4 fruit fly cellular contexts compared by ENCODE assay signal in the genomic region with DNA sequence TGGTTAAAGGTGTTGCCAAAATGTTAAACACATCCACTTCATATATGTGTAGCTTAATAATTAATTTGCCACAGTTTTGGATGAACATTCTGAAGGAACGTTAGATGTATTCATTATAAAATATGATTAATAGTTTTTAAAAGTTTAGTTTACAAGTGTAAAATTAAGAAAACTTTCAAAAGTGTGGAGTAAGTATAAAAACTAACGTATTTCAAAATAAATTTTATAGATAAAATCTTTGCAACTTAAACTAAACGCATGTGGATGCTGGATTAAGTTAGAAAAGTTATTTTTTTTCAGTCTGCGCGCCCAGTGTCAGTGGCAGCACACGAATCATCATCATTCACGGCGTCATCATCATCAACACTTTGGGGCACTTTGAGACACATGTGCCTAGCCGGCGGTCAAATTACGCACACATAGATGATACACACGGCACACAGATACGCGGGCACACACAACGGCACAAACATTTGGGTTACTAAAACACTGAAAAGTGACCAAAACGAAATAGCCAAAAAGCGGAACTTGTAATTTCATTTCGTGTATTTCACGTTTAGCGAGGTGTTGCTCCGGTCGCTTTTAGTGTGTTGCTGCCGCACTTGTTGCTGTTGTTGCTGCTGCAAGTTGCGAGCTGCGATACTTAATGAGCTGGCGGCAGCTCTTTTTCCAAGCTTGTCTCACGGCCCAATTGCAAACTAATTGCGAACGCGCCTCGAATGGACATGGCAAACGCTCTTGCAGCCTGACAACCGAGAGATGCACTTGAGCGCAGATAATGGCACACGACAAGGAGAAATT.
A peak's percentile ranks its signal among the peaks of the same experiment; 100 is the strongest.
TF ChIP-seq lines count a peak whose summit lies in the region.

No protein-coding gene starts in this region.

- peak; percentile 13 for TF ChIP-seq CTCF in whole organism, embryonic (GFP tag; optimal IDR thresholded peaks at IDR 0.05; lab: Kevin White, UChicago)

TF ChIP-seq in whole organism, embryonic, 481 proteins besides CTCF, POLR2A, EP300 and RAD21 (continues in another document):
- no peak for TF ChIP-seq Doc2 (GFP tag; IDR thresholded peaks at IDR 0.05; lab: Robert Waterston, UW)
- TF ChIP-seq CG18599 (GFP tag; optimal IDR thresholded peaks at IDR 0.05; lab: Kevin White, UChicago): peak; percentile 36
- peak; percentile 12 for TF ChIP-seq CG13775 (GFP tag; optimal IDR thresholded peaks at IDR 0.05; lab: Kevin White, UChicago)
- peak; percentile 39 for TF ChIP-seq CG12391 (tag; optimal IDR thresholded peaks at IDR 0.05; lab: Kevin White, UChicago)
- TF ChIP-seq Ssrp (tag; optimal IDR thresholded peaks at IDR 0.05; lab: Kevin White, UChicago): peak; percentile 52
- TF ChIP-seq E2f2 (GFP tag; IDR thresholded peaks at IDR 0.05; lab: Robert Waterston, UW): peak; percentile 53
- TF ChIP-seq Dref (GFP tag; IDR thresholded peaks at IDR 0.05; lab: Robert Waterston, UW): no peak
- no peak for TF ChIP-seq shn (GFP tag; optimal IDR thresholded peaks at IDR 0.05; lab: Kevin White, UChicago)
- no peak for TF ChIP-seq Bgb (GFP tag; IDR thresholded peaks at IDR 0.05; lab: Robert Waterston, UW; ENCODE audit: partially characterized antibody)
- no peak for TF ChIP-seq CG4404 (GFP tag; IDR thresholded peaks at IDR 0.05; lab: Robert Waterston, UW)
- TF ChIP-seq CG13296 (GFP tag; optimal IDR thresholded peaks at IDR 0.05; lab: Kevin White, UChicago): peak; percentile 35
- no peak for TF ChIP-seq Chrac-16 (GFP tag; optimal IDR thresholded peaks at IDR 0.05; lab: Kevin White, UChicago)
- 0 out of 2 replicates have a peak, but pooled peaks have one; percentile 13 for TF ChIP-seq CG14441 (GFP tag; IDR thresholded peaks at IDR 0.05; lab: Robert Waterston, UW)
- no peak for TF ChIP-seq Spps (tag; optimal IDR thresholded peaks at IDR 0.05; lab: Kevin White, UChicago)
- peak; percentile 61 for TF ChIP-seq CG18262 (tag; optimal IDR thresholded peaks at IDR 0.05; lab: Kevin White, UChicago)
- TF ChIP-seq NC2β (GFP tag; optimal IDR thresholded peaks at IDR 0.05; lab: Kevin White, UChicago): no peak
- TF ChIP-seq ash1 (GFP tag; optimal IDR thresholded peaks at IDR 0.05; lab: Kevin White, UChicago): no peak
- peak; percentile 63 for TF ChIP-seq CG15269 (tag; optimal IDR thresholded peaks at IDR 0.05; lab: Kevin White, UChicago)
- no peak for TF ChIP-seq CG8765 (GFP tag; IDR thresholded peaks at IDR 0.05; lab: Robert Waterston, UW)
- peak; percentile 61 for TF ChIP-seq cwo (GFP tag; optimal IDR thresholded peaks at IDR 0.05; lab: Kevin White, UChicago)

TF ChIP-seq in whole organism, prepupa, 60 proteins besides CTCF, POLR2A, EP300 and RAD21 (continues in another document):
- TF ChIP-seq CG9139 (GFP tag; optimal IDR thresholded peaks at IDR 0.05; lab: Kevin White, UChicago): no peak
- TF ChIP-seq svp (GFP tag; lab: Kevin White, UChicago): no peak
- TF ChIP-seq topi (GFP tag; optimal IDR thresholded peaks at IDR 0.05; lab: Kevin White, UChicago): no peak
- TF ChIP-seq net (GFP tag; optimal IDR thresholded peaks at IDR 0.05; lab: Kevin White, UChicago): no peak
- no peak for TF ChIP-seq Smox (GFP tag; optimal IDR thresholded peaks at IDR 0.05; lab: Kevin White, UChicago)
- TF ChIP-seq dsx (GFP tag; optimal IDR thresholded peaks at IDR 0.05; lab: Kevin White, UChicago; ENCODE audit: poor library complexity, severe bottlenecking): no peak
- TF ChIP-seq fkh (GFP tag; optimal IDR thresholded peaks at IDR 0.05; lab: Kevin White, UChicago): no peak
- TF ChIP-seq Blimp-1 (GFP tag; optimal IDR thresholded peaks at IDR 0.05; lab: Kevin White, UChicago): no peak
- TF ChIP-seq acj6 (GFP tag; optimal IDR thresholded peaks at IDR 0.05; lab: Kevin White, UChicago): peak; percentile 13
- TF ChIP-seq Lpt (GFP tag; optimal IDR thresholded peaks at IDR 0.05; lab: Kevin White, UChicago): peak; percentile 48
- no peak for TF ChIP-seq CG11762 (GFP tag; optimal IDR thresholded peaks at IDR 0.05; lab: Kevin White, UChicago; ENCODE audit: insufficient read depth)
- TF ChIP-seq achi (GFP tag; optimal IDR thresholded peaks at IDR 0.05; lab: Kevin White, UChicago): no peak
- TF ChIP-seq OdsH (GFP tag; optimal IDR thresholded peaks at IDR 0.05; lab: Kevin White, UChicago): no peak
- no peak for TF ChIP-seq CG10669 (GFP tag; optimal IDR thresholded peaks at IDR 0.05; lab: Kevin White, UChicago)
- no peak for TF ChIP-seq spab (GFP tag; optimal IDR thresholded peaks at IDR 0.05; lab: Kevin White, UChicago)
- TF ChIP-seq Eip75B (GFP tag; optimal IDR thresholded peaks at IDR 0.05; lab: Kevin White, UChicago): no peak
- TF ChIP-seq pdm3 (GFP tag; optimal IDR thresholded peaks at IDR 0.05; lab: Kevin White, UChicago): no peak
- no peak for TF ChIP-seq CG11902 (GFP tag; optimal IDR thresholded peaks at IDR 0.05; lab: Kevin White, UChicago)
- no peak for TF ChIP-seq CG7368 (GFP tag; optimal IDR thresholded peaks at IDR 0.05; lab: Kevin White, UChicago)
- TF ChIP-seq CG15336 (GFP tag; IDR thresholded peaks at IDR 0.05; lab: Robert Waterston, UW): peak; percentile 60
- no peak for TF ChIP-seq Eip93F (GFP tag; optimal IDR thresholded peaks at IDR 0.05; lab: Kevin White, UChicago)
- TF ChIP-seq lz (GFP tag; optimal IDR thresholded peaks at IDR 0.05; lab: Kevin White, UChicago): no peak

TF ChIP-seq in whole organism, pupa, 21 proteins besides CTCF, POLR2A, EP300 and RAD21:
- TF ChIP-seq CG14655 (GFP tag; optimal IDR thresholded peaks at IDR 0.05; lab: Kevin White, UChicago): peak; percentile 15
- TF ChIP-seq fd96Ca (GFP tag; IDR thresholded peaks at IDR 0.05; lab: Robert Waterston, UW): no peak
- no peak for TF ChIP-seq CG17806 (tag; optimal IDR thresholded peaks at IDR 0.05; lab: Kevin White, UChicago)
- no peak for TF ChIP-seq Snoo (tag; optimal IDR thresholded peaks at IDR 0.05; lab: Kevin White, UChicago)
- TF ChIP-seq CG32121 (GFP tag; IDR thresholded peaks at IDR 0.05; lab: Robert Waterston, UW): no peak; the same call in 1 of the 2 replicates
- TF ChIP-seq CG9948 (tag; optimal IDR thresholded peaks at IDR 0.05; lab: Kevin White, UChicago): no peak
- peak; percentile 15 for TF ChIP-seq CG8301 (tag; optimal IDR thresholded peaks at IDR 0.05; lab: Kevin White, UChicago)
- no peak for TF ChIP-seq CG15710 (tag; optimal IDR thresholded peaks at IDR 0.05; lab: Kevin White, UChicago)
- TF ChIP-seq CG13204 (GFP tag; optimal IDR thresholded peaks at IDR 0.05; lab: Kevin White, UChicago): no peak
TF ChIP-seq in whole organism, pupa: peak in this region for 2.

TF ChIP-seq in whole organism, wandering third instar larva, 38 proteins besides CTCF, POLR2A, EP300 and RAD21:
- TF ChIP-seq sv (GFP tag; optimal IDR thresholded peaks at IDR 0.05; lab: Kevin White, UChicago) (peak; percentile 28), dl (GFP tag; optimal IDR thresholded peaks at IDR 0.05; lab: Kevin White, UChicago; ENCODE audit: insufficient read depth in 1 of 2, partially characterized antibody in 2 of 2) (no peak)
